Comparison of ENCODE assay signal across 1 fruit fly cellular context in genomic region chr3R:16071689-16072580, dm6.
TF ChIP-seq lines count a peak whose summit lies in the region.

No protein-coding gene starts in this region.

TF ChIP-seq in whole organism, embryonic, 481 proteins besides CTCF, POLR2A, EP300 and RAD21 (continued from another document and continues in another):
- TF ChIP-seq CG14965 (GFP tag; optimal IDR thresholded peaks at IDR 0.05; lab: Kevin White, UChicago; ENCODE audit: borderline replicate concordance) (no peak), Neu2 (GFP tag; optimal IDR thresholded peaks at IDR 0.05; lab: Kevin White, UChicago; ENCODE audit: borderline replicate concordance) (no peak), emc (GFP tag; optimal IDR thresholded peaks at IDR 0.05; lab: Kevin White, UChicago) (no peak), Med (GFP tag; lab: Kevin White, UChicago) (no peak), CG10147 (GFP tag; optimal IDR thresholded peaks at IDR 0.05; lab: Kevin White, UChicago) (no peak), Xbp1 (GFP tag; optimal IDR thresholded peaks at IDR 0.05; lab: Kevin White, UChicago) (peak; percentile 69), Opbp (GFP tag; IDR thresholded peaks at IDR 0.05; lab: Robert Waterston, UW; ENCODE audit: partially characterized antibody) (no peak), Dfd (GFP tag; optimal IDR thresholded peaks at IDR 0.05; lab: Kevin White, UChicago) (no peak), CG10267 (tag; optimal IDR thresholded peaks at IDR 0.05; lab: Kevin White, UChicago) (peak; percentile 68), NC2β (GFP tag; optimal IDR thresholded peaks at IDR 0.05; lab: Kevin White, UChicago) (peak; percentile 59), Deaf1 (tag; optimal IDR thresholded peaks at IDR 0.05; lab: Kevin White, UChicago) (peak; percentile 39), CG11695 (GFP tag; IDR thresholded peaks at IDR 0.05; lab: Robert Waterston, UW) (peak; percentile 83), crp (GFP tag; optimal IDR thresholded peaks at IDR 0.05; lab: Kevin White, UChicago) (no peak), Side (GFP tag; optimal IDR thresholded peaks at IDR 0.05; lab: Kevin White, UChicago) (no peak), scrt (GFP tag; optimal IDR thresholded peaks at IDR 0.05; lab: Kevin White, UChicago) (no peak), grn (GFP tag; optimal IDR thresholded peaks at IDR 0.05; lab: Kevin White, UChicago) (peak; percentile 86), nerfin-1 (tag; optimal IDR thresholded peaks at IDR 0.05; lab: Kevin White, UChicago) (no peak), fru (optimal IDR thresholded peaks at IDR 0.05; lab: Kevin White, UChicago) (no peak), Tbp (GFP tag; optimal IDR thresholded peaks at IDR 0.05; lab: Kevin White, UChicago) (no peak), Chrac-16 (GFP tag; optimal IDR thresholded peaks at IDR 0.05; lab: Kevin White, UChicago) (peak; percentile 76), sc (optimal IDR thresholded peaks at IDR 0.05; lab: Kevin White, UChicago) (no peak), sc (GFP tag; optimal IDR thresholded peaks at IDR 0.05; lab: Kevin White, UChicago) (peak; percentile 53), NC2α (GFP tag; optimal IDR thresholded peaks at IDR 0.05; lab: Kevin White, UChicago) (no peak), ci (GFP tag; IDR thresholded peaks at IDR 0.05; lab: Robert Waterston, UW) (peak; percentile 86), CG34422 (GFP tag; IDR thresholded peaks at IDR 0.05; lab: Robert Waterston, UW) (peak; percentile 66; the same call in 1 of the 3 replicates), ap (GFP tag; IDR thresholded peaks at IDR 0.05; lab: Robert Waterston, UW) (peak; percentile 69), Lhr (GFP tag; optimal IDR thresholded peaks at IDR 0.05; lab: Kevin White, UChicago) (no peak), Camta (GFP tag; optimal IDR thresholded peaks at IDR 0.05; lab: Kevin White, UChicago) (peak; percentile 51), CG16863 (GFP tag; optimal IDR thresholded peaks at IDR 0.05; lab: Kevin White, UChicago) (peak; percentile 37), ind (GFP tag; optimal IDR thresholded peaks at IDR 0.05; lab: Kevin White, UChicago) (peak; percentile 56), CG11093 (GFP tag; IDR thresholded peaks at IDR 0.05; lab: Robert Waterston, UW) (peak; percentile 75; the same call in 2 of the 3 replicates), CG4282 (GFP tag; optimal IDR thresholded peaks at IDR 0.05; lab: Kevin White, UChicago) (no peak), pan (optimal IDR thresholded peaks at IDR 0.05; lab: Kevin White, UChicago) (no peak), pan (GFP tag; optimal IDR thresholded peaks at IDR 0.05 in 1 of 2, IDR thresholded peaks at IDR 0.05 in 1 of 2) (peak in 1 of 2 experiments; percentile 78), CG9817 (tag; optimal IDR thresholded peaks at IDR 0.05; lab: Kevin White, UChicago) (no peak), dpn (GFP tag; optimal IDR thresholded peaks at IDR 0.05; lab: Kevin White, UChicago) (peak; percentile 15 to 77), Hr51 (GFP tag; optimal IDR thresholded peaks at IDR 0.05; lab: Kevin White, UChicago) (peak; percentile 31 to 71), gcm2 (GFP tag; optimal IDR thresholded peaks at IDR 0.05; lab: Kevin White, UChicago) (peak; percentile 14), Dll (GFP tag; IDR thresholded peaks at IDR 0.05; lab: Robert Waterston, UW; ENCODE audit: partially characterized antibody) (no peak), oc (tag; optimal IDR thresholded peaks at IDR 0.05; lab: Kevin White, UChicago) (peak; percentile 54), CG13624 (GFP tag; optimal IDR thresholded peaks at IDR 0.05; lab: Kevin White, UChicago) (peak; percentile 1), zfh1 (GFP tag; IDR thresholded peaks at IDR 0.05; lab: Robert Waterston, UW) (peak; percentile 81), CG2116 (GFP tag; optimal IDR thresholded peaks at IDR 0.05; lab: Kevin White, UChicago) (peak; percentile 40), stwl (tag; optimal IDR thresholded peaks at IDR 0.05; lab: Kevin White, UChicago) (peak; percentile 6), pzg (GFP tag; optimal IDR thresholded peaks at IDR 0.05; lab: Kevin White, UChicago) (no peak), CG9437 (GFP tag; optimal IDR thresholded peaks at IDR 0.05; lab: Kevin White, UChicago) (no peak), her (GFP tag; optimal IDR thresholded peaks at IDR 0.05; lab: Kevin White, UChicago) (peak; percentile 12), vfl (GFP tag; optimal IDR thresholded peaks at IDR 0.05; lab: Kevin White, UChicago) (peak; percentile 41), prd (optimal IDR thresholded peaks at IDR 0.05; lab: Kevin White, UChicago) (no peak), prd (GFP tag; IDR thresholded peaks at IDR 0.05; lab: Robert Waterston, UW) (peak; percentile 78), dysf (GFP tag; IDR thresholded peaks at IDR 0.05; lab: Robert Waterston, UW) (peak; percentile 64), CG8290 (GFP tag; optimal IDR thresholded peaks at IDR 0.05; lab: Kevin White, UChicago) (peak; percentile 63), CG8290 (tag; optimal IDR thresholded peaks at IDR 0.05; lab: Kevin White, UChicago) (no peak), gsb-n (tag; optimal IDR thresholded peaks at IDR 0.05; lab: Kevin White, UChicago) (peak; percentile 77), so (GFP tag; IDR thresholded peaks at IDR 0.05; lab: Robert Waterston, UW) (peak; percentile 72; the same call in 2 of the 3 replicates), hth (optimal IDR thresholded peaks at IDR 0.05; lab: Kevin White, UChicago) (no peak), fd96Cb (tag; optimal IDR thresholded peaks at IDR 0.05; lab: Kevin White, UChicago) (peak; percentile 53), jumu (GFP tag; optimal IDR thresholded peaks at IDR 0.05; lab: Kevin White, UChicago) (no peak), Mes4 (GFP tag; optimal IDR thresholded peaks at IDR 0.05; lab: Kevin White, UChicago) (peak; percentile 54), trh (GFP tag; optimal IDR thresholded peaks at IDR 0.05; lab: Kevin White, UChicago) (no peak), Mad (GFP tag; optimal IDR thresholded peaks at IDR 0.05; lab: Kevin White, UChicago) (peak; percentile 18), dan (GFP tag; IDR thresholded peaks at IDR 0.05; lab: Robert Waterston, UW) (no peak), CG33557 (GFP tag; optimal IDR thresholded peaks at IDR 0.05; lab: Kevin White, UChicago) (peak; percentile 56), ssp (GFP tag; IDR thresholded peaks at IDR 0.05; lab: Robert Waterston, UW) (peak; percentile 40; the same call in 1 of the 2 replicates), CG9932 (GFP tag; IDR thresholded peaks at IDR 0.05; lab: Robert Waterston, UW) (no peak), Sry-β (GFP tag; optimal IDR thresholded peaks at IDR 0.05; lab: Kevin White, UChicago) (no peak), Doc2 (GFP tag; IDR thresholded peaks at IDR 0.05; lab: Robert Waterston, UW) (no peak), B-H1 (GFP tag; IDR thresholded peaks at IDR 0.05; lab: Robert Waterston, UW) (peak; percentile 55; the same call in 2 of the 3 replicates), CG17829 (tag; optimal IDR thresholded peaks at IDR 0.05; lab: Kevin White, UChicago) (peak; percentile 90), CG12236 (GFP tag; optimal IDR thresholded peaks at IDR 0.05; lab: Kevin White, UChicago) (peak; percentile 44), odd (GFP tag; optimal IDR thresholded peaks at IDR 0.05; lab: Kevin White, UChicago) (no peak), dmrt11E (tag; optimal IDR thresholded peaks at IDR 0.05; lab: Kevin White, UChicago) (peak; percentile 88), BtbVII (GFP tag; optimal IDR thresholded peaks at IDR 0.05; lab: Kevin White, UChicago) (no peak), ATbp (GFP tag; optimal IDR thresholded peaks at IDR 0.05; lab: Kevin White, UChicago) (peak; percentile 51), cad (GFP tag; optimal IDR thresholded peaks at IDR 0.05; lab: Kevin White, UChicago) (no peak), CG6765 (GFP tag; optimal IDR thresholded peaks at IDR 0.05; lab: Kevin White, UChicago) (no peak), CG7745 (tag; optimal IDR thresholded peaks at IDR 0.05; lab: Kevin White, UChicago) (peak; percentile 10), CG17328 (GFP tag; IDR thresholded peaks at IDR 0.05; lab: Robert Waterston, UW) (peak; percentile 91), CG18011 (GFP tag; optimal IDR thresholded peaks at IDR 0.05; lab: Kevin White, UChicago) (peak; percentile 25), stc (GFP tag; IDR thresholded peaks at IDR 0.05; lab: Robert Waterston, UW) (peak; percentile 88), Ssrp (tag; optimal IDR thresholded peaks at IDR 0.05; lab: Kevin White, UChicago) (peak; percentile 65), CG3726 (GFP tag; IDR thresholded peaks at IDR 0.05; lab: Robert Waterston, UW) (0 out of 3 replicates have a peak, but pooled peaks have one; percentile 7), CG11456 (GFP tag; IDR thresholded peaks at IDR 0.05; lab: Robert Waterston, UW) (0 out of 3 replicates have a peak, but pooled peaks have one; percentile 26), CG8388 (GFP tag; optimal IDR thresholded peaks at IDR 0.05; lab: Kevin White, UChicago) (peak; percentile 75), ato (GFP tag; IDR thresholded peaks at IDR 0.05; lab: Robert Waterston, UW; ENCODE audit: partially characterized antibody) (no peak), ken (GFP tag; IDR thresholded peaks at IDR 0.05; lab: Robert Waterston, UW) (peak; percentile 42; the same call in 1 of the 3 replicates), tna (GFP tag; IDR thresholded peaks at IDR 0.05; lab: Robert Waterston, UW; ENCODE audit: partially characterized antibody) (no peak), HLH4C (GFP tag; IDR thresholded peaks at IDR 0.05; lab: Robert Waterston, UW; ENCODE audit: partially characterized antibody) (no peak), CG4820 (GFP tag; optimal IDR thresholded peaks at IDR 0.05; lab: Kevin White, UChicago) (peak; percentile 74), CG2199 (GFP tag; IDR thresholded peaks at IDR 0.05; lab: Robert Waterston, UW) (peak; percentile 89), Lim3 (GFP tag; IDR thresholded peaks at IDR 0.05; lab: Robert Waterston, UW) (peak; percentile 12; the same call in 1 of the 2 replicates), peb (GFP tag; IDR thresholded peaks at IDR 0.05; lab: Robert Waterston, UW) (peak; percentile 57), ftz-f1 (GFP tag; optimal IDR thresholded peaks at IDR 0.05; lab: Kevin White, UChicago) (no peak), dimm (GFP tag; IDR thresholded peaks at IDR 0.05; lab: Robert Waterston, UW) (peak; percentile 46), CG10979 (tag; optimal IDR thresholded peaks at IDR 0.05; lab: Kevin White, UChicago) (peak; percentile 80), pita (GFP tag; optimal IDR thresholded peaks at IDR 0.05; lab: Kevin White, UChicago) (no peak), ase (GFP tag; IDR thresholded peaks at IDR 0.05; lab: Robert Waterston, UW) (peak; percentile 52; the same call in 2 of the 3 replicates), CG31224 (GFP tag; IDR thresholded peaks at IDR 0.05; lab: Robert Waterston, UW) (peak; percentile 32; the same call in 1 of the 2 replicates), Nf-YA (GFP tag; IDR thresholded peaks at IDR 0.05; lab: Robert Waterston, UW) (peak; percentile 56; the same call in 1 of the 2 replicates), CG6654 (GFP tag; optimal IDR thresholded peaks at IDR 0.05; lab: Kevin White, UChicago) (no peak), sug (tag; optimal IDR thresholded peaks at IDR 0.05; lab: Kevin White, UChicago) (no peak), mirr (GFP tag; optimal IDR thresholded peaks at IDR 0.05; lab: Kevin White, UChicago) (peak; percentile 43), CG3163 (GFP tag; optimal IDR thresholded peaks at IDR 0.05; lab: Kevin White, UChicago) (no peak), Six4 (GFP tag; optimal IDR thresholded peaks at IDR 0.05; lab: Kevin White, UChicago) (peak; percentile 73), CG4404 (GFP tag; IDR thresholded peaks at IDR 0.05; lab: Robert Waterston, UW) (peak; percentile 68), crol (GFP tag; IDR thresholded peaks at IDR 0.05; lab: Robert Waterston, UW) (no peak), z (GFP tag; IDR thresholded peaks at IDR 0.05; lab: Robert Waterston, UW) (0 out of 3 replicates have a peak, but pooled peaks have one; percentile 53), CG4328 (GFP tag; optimal IDR thresholded peaks at IDR 0.05; lab: Kevin White, UChicago) (no peak), Fer1 (GFP tag; optimal IDR thresholded peaks at IDR 0.05; lab: Kevin White, UChicago) (no peak), en (GFP tag; optimal IDR thresholded peaks at IDR 0.05; lab: Kevin White, UChicago) (no peak), Stat92E (GFP tag; optimal IDR thresholded peaks at IDR 0.05; lab: Kevin White, UChicago) (no peak), CG9609 (GFP tag; optimal IDR thresholded peaks at IDR 0.05; lab: Kevin White, UChicago) (no peak), CG15514 (GFP tag; optimal IDR thresholded peaks at IDR 0.05; lab: Kevin White, UChicago) (no peak), CG6683 (GFP tag; optimal IDR thresholded peaks at IDR 0.05; lab: Kevin White, UChicago) (no peak), zen2 (GFP tag; IDR thresholded peaks at IDR 0.05; lab: Robert Waterston, UW; ENCODE audit: partially characterized antibody) (no peak), H2.0 (GFP tag; IDR thresholded peaks at IDR 0.05; lab: Robert Waterston, UW) (peak; percentile 75), CG32767 (GFP tag; IDR thresholded peaks at IDR 0.05; lab: Robert Waterston, UW) (peak; percentile 76), CG8924 (tag; optimal IDR thresholded peaks at IDR 0.05; lab: Kevin White, UChicago) (peak; percentile 86), CHES-1-like (GFP tag; optimal IDR thresholded peaks at IDR 0.05; lab: Kevin White, UChicago) (no peak), bcd (GFP tag; optimal IDR thresholded peaks at IDR 0.05; lab: Kevin White, UChicago) (peak; percentile 34), toy (GFP tag; IDR thresholded peaks at IDR 0.05; lab: Robert Waterston, UW) (no peak), Antp (GFP tag; optimal IDR thresholded peaks at IDR 0.05; lab: Kevin White, UChicago) (no peak), Dbx (GFP tag; IDR thresholded peaks at IDR 0.05; lab: Robert Waterston, UW) (no peak), PHDP (tag; optimal IDR thresholded peaks at IDR 0.05; lab: Kevin White, UChicago) (peak; percentile 68), tx (GFP tag; optimal IDR thresholded peaks at IDR 0.05; lab: Kevin White, UChicago) (no peak), corto (GFP tag; optimal IDR thresholded peaks at IDR 0.05; lab: Kevin White, UChicago) (peak; percentile 47), CG14441 (GFP tag; IDR thresholded peaks at IDR 0.05; lab: Robert Waterston, UW) (no peak), C15 (GFP tag; IDR thresholded peaks at IDR 0.05; lab: Robert Waterston, UW) (no peak), mam (GFP tag; optimal IDR thresholded peaks at IDR 0.05; lab: Kevin White, UChicago) (no peak), MESR4 (GFP tag; optimal IDR thresholded peaks at IDR 0.05; lab: Kevin White, UChicago) (no peak), salm (tag; optimal IDR thresholded peaks at IDR 0.05; lab: Kevin White, UChicago) (peak; percentile 4), Elba2 (GFP tag; optimal IDR thresholded peaks at IDR 0.05; lab: Kevin White, UChicago) (no peak), Hsf (GFP tag; optimal IDR thresholded peaks at IDR 0.05; lab: Kevin White, UChicago) (peak; percentile 67)
